Worm (Caenorhabditis elegans): Measurements from ENCODE around the gene T09D3.8.

Gene T09D3.8

DNA sequence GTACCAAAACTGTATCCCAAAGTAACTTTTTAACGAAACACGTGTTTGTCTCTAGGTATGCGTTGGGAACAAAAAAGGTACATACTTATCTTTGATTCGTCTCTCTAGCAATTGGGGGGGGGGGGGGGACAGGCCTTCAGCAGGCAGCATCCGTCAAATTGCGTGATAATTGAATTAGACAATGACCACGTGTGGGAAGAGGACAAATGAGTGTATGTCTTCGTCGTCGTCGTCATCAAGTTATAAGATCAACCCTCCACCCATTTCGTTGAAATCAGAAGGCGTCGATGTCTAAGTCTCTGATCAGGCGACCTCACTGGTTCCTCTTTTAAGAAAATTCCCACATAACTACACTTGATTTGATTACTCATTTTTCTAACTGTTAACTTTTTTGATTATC lies 45.7 kb downstream of the T09D3.8 start, which contains the start of gene F08F3.4:
F08F3.4 (plus strand) TSS at position 277 of the 400 bp plus-strand sequence.
- TF ChIP-seq B0310.2 (tag; optimal IDR thresholded peaks at IDR 0.05) (no peak), tbx-11 (GFP tag; IDR thresholded peaks at IDR 0.05) (no peak), sea-1 (GFP tag; conservative IDR thresholded peaks at IDR 0.05) (no peak), ceh-13 (GFP tag; optimal IDR thresholded peaks at IDR 0.05) (no peak), F13C5.2 (tag; optimal IDR thresholded peaks at IDR 0.05) (no peak), hmg-4 (GFP tag; optimal IDR thresholded peaks at IDR 0.05) (no peak), tbx-37 (GFP tag; conservative IDR thresholded peaks at IDR 0.05) (no peak), scrt-1 (GFP tag; IDR thresholded peaks at IDR 0.05) (no peak), hnd-1 (tag; optimal IDR thresholded peaks at IDR 0.05) (no peak), pes-1 (GFP tag; IDR thresholded peaks at IDR 0.05) (no peak), tra-4 (tag; optimal IDR thresholded peaks at IDR 0.05) (no peak), hmbx-1 (tag; optimal IDR thresholded peaks at IDR 0.05) (no peak), aly-1 (tag; optimal IDR thresholded peaks at IDR 0.05) (no peak)

- TF ChIP-seq hmg-4 (GFP tag; optimal IDR thresholded peaks at IDR 0.05) (no peak), B0310.2 (tag; optimal IDR thresholded peaks at IDR 0.05) (no peak), tbx-37 (GFP tag; conservative IDR thresholded peaks at IDR 0.05) (no peak), flt-1 (GFP tag; IDR thresholded peaks at IDR 0.05) (no peak), sea-1 (GFP tag; conservative IDR thresholded peaks at IDR 0.05) (no peak), hmbx-1 (tag; optimal IDR thresholded peaks at IDR 0.05) (no peak), ceh-13 (GFP tag; optimal IDR thresholded peaks at IDR 0.05) (no peak), ets-7 (tag; optimal IDR thresholded peaks at IDR 0.05) (no peak), hnd-1 (tag; optimal IDR thresholded peaks at IDR 0.05) (no peak), scrt-1 (GFP tag; IDR thresholded peaks at IDR 0.05) (no peak), F13C5.2 (tag; optimal IDR thresholded peaks at IDR 0.05) (no peak), tra-4 (tag; optimal IDR thresholded peaks at IDR 0.05) (no peak)
Observed at ce11 chrV:5412808-5413405, 47.9 kb downstream of the T09D3.8 start, which contains the start of gene F08F3.10. Gene F08F3.10 (plus strand): TSS chrV:5413355.

Measured in whole organism, early embryonic.